Worm (Caenorhabditis elegans) whole organism, midembryonic: ENCODE data around the gene E02H9.7.

Experiments
- klf-2 ChIP-seq: fragments of 200-800 bp; sonication (Bioruptor generic); conservative IDR thresholded peaks from 2 replicates; pipeline ENCODE4 v1.3.6; 2022; ENCODE audit warnings: missing genetic modification reagents, missing genetic modification characterization, missing compliant biosample characterization
- med-1 ChIP-seq: sonication (generic microtip); optimal IDR thresholded peaks from 2 replicates; lab custom pipeline; 2017; ENCODE audit warnings: missing genetic modification characterization, mild to moderate bottlenecking, missing compliant biosample characterization, antibody characterized with exemption, missing genetic modification reagents; ENCODE audit not compliant: insufficient read depth
- tab-1 ChIP-seq: fragments of 200-800 bp; sonication (Bioruptor generic); IDR thresholded peaks from 2 replicates; pipeline ENCODE4 v1.3.6; 2022; ENCODE audit warnings: missing genetic modification characterization, missing compliant biosample characterization
- ztf-29 ChIP-seq: fragments of 200-800 bp; sonication (Bioruptor generic); IDR thresholded peaks from 2 replicates; pipeline ENCODE4 v1.3.6; 2022; ENCODE audit warnings: missing genetic modification reagents, missing genetic modification characterization, missing compliant biosample characterization

DNA sequence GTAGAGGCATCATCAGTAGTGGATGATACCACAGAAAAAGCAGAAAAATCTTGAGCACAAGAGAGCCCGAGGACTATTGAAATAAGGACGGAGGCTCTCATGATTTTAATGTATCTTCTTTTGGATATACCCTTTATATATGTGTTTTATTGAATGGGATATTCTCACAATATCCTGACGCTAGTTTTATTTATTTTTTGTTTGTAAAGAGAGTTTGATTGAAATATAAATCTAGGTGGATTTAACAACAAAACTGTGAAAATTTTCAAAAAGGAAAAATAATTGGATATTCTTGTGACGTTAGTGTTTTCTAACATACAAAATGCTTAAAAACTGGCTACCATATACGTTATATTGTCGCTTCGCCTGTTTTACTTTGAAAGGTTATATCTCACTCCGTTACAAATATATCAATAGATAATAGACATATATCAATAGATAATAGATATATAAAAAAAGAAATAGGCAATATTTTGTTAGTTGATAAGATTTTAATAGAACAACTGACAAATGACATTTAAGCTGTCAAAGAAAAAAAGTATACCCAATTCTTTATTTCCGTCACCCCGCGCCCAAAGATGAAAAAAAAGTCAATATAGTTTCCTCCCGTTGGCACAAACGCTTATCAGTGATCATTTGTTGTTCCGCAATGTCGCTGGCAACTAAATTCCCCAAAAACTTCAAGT lies at the start of gene E02H9.7, which contains the start of gene klo-2:
- TF ChIP-seq ztf-29 (GFP tag; lab: Robert Waterston, UW) (no peak), klf-2 (GFP tag; lab: Robert Waterston, UW) (no peak), tab-1 (GFP tag; lab: Robert Waterston, UW) (no peak), med-1 (GFP tag; lab: Kevin White, UChicago) (no peak)
